Worm (Caenorhabditis elegans): ENCODE data around the gene T05C12.9.

DNA sequence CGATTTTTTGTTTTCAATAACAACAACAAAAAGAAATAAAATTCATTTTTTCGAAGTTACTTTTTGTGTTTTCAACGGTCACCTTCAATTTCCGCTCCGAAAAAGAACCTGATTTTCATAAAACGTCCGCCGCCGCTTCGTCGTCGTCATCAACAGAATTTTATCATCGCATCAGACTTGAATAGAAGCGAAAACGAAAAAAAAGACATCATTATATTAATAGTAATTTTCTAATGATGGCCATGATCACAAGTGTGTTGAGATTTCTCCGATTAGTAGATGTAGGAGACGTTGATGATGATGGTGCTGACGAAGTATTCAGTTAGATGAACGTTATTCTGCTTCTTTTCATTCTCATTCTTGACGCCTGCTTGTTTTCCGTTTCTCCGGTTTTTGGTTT is 30.9 kb upstream of the T05C12.9 start:
- no peak for TF ChIP-seq dao-5 (tag; optimal IDR thresholded peaks at IDR 0.05)
- TF ChIP-seq him-1 (tag; optimal IDR thresholded peaks at IDR 0.05), result no peak
